Worm (Caenorhabditis elegans) whole organism, mixed stage, embryonic: ENCODE measurements around the gene F17H10.1.

ENCODE experiments used
- cnd-1 ChIP-seq: fragments of 200-800 bp; sonication (Bioruptor generic); optimal IDR thresholded peaks from 2 replicates; lab custom pipeline; 2018; ENCODE audit warnings: mild to moderate bottlenecking, missing genetic modification characterization, missing compliant biosample characterization
- elt-3 ChIP-seq: fragments of 150-350 bp; optimal IDR thresholded peaks from 2 replicates; lab custom pipeline; 2014; ENCODE audit warnings: missing biosample characterization, missing genetic modification characterization
- flh-1 ChIP-seq: fragments of 200-800 bp; sonication (Bioruptor generic); optimal IDR thresholded peaks from 2 replicates; lab custom pipeline; 2018; ENCODE audit warnings: mild to moderate bottlenecking, missing genetic modification characterization, moderate library complexity, missing compliant biosample characterization
- lin-13 ChIP-seq: fragments of 150-350 bp; optimal IDR thresholded peaks from 2 replicates; lab custom pipeline; 2014; ENCODE audit warnings: missing biosample characterization, missing genetic modification characterization
- lin-32 ChIP-seq: fragments of 200-800 bp; sonication (Bioruptor generic); optimal IDR thresholded peaks from 2 replicates; lab custom pipeline; 2018; ENCODE audit warnings: mild to moderate bottlenecking, missing genetic modification characterization, missing compliant biosample characterization
- nhr-12 ChIP-seq: fragments of 150-350 bp; optimal IDR thresholded peaks from 2 replicates; lab custom pipeline; 2014; ENCODE audit warnings: missing biosample characterization, missing genetic modification characterization
- nhr-2 ChIP-seq: fragments of 150-350 bp; optimal IDR thresholded peaks from 2 replicates; lab custom pipeline; 2014; ENCODE audit warnings: missing biosample characterization, missing genetic modification characterization
- nhr-237 ChIP-seq: fragments of 150-350 bp; optimal IDR thresholded peaks from 2 replicates; lab custom pipeline; 2014; ENCODE audit warnings: missing biosample characterization, missing genetic modification characterization
- nhr-28 ChIP-seq: fragments of 150-350 bp; optimal IDR thresholded peaks from 2 replicates; lab custom pipeline; 2014; ENCODE audit warnings: missing biosample characterization, missing genetic modification characterization
- nhr-76 ChIP-seq: sonication (generic microtip); optimal IDR thresholded peaks from 2 replicates; lab custom pipeline; 2017; ENCODE audit warnings: missing biosample characterization, missing genetic modification characterization
- pha-4 ChIP-seq: fragments of 150-350 bp; optimal IDR thresholded peaks from 2 replicates; lab custom pipeline; 2018; ENCODE audit warnings: missing biosample characterization, missing genetic modification reagents, missing genetic modification characterization
- snpc-4 ChIP-seq: fragments of 150-350 bp; optimal IDR thresholded peaks from 2 replicates; lab custom pipeline; 2014; ENCODE audit warnings: missing biosample characterization, missing genetic modification characterization
- unc-62 ChIP-seq: fragments of 150-350 bp; optimal IDR thresholded peaks from 2 replicates; lab custom pipeline; 2014; ENCODE audit warnings: missing biosample characterization, missing genetic modification reagents, missing genetic modification characterization
- ztf-11 ChIP-seq: fragments of 150-350 bp; optimal IDR thresholded peaks from 2 replicates; lab custom pipeline; 2014; ENCODE audit warnings: missing biosample characterization, missing genetic modification characterization

ce11 chrX:13071120-13071519 is 33.9 kb upstream of the F17H10.1 start, which contains the start of gene cpx-2:
- no peak for TF ChIP-seq nhr-2 (tag; lab: Kevin White, UChicago)
- no peak for TF ChIP-seq nhr-237 (tag; lab: Kevin White, UChicago)
- TF ChIP-seq ztf-11 (tag; lab: Kevin White, UChicago) = no peak
- no peak for TF ChIP-seq cnd-1 (tag; lab: Kevin White, UChicago)
- no peak for TF ChIP-seq elt-3 (tag; lab: Kevin White, UChicago)
- TF ChIP-seq nhr-28 (tag; lab: Kevin White, UChicago) = no peak
- no peak for TF ChIP-seq lin-13 (tag; lab: Kevin White, UChicago)
- no peak for TF ChIP-seq pha-4 (tag; lab: Kevin White, UChicago)
- TF ChIP-seq flh-1 (GFP tag; lab: Kevin White, UChicago) = no peak
- no peak for TF ChIP-seq snpc-4 (tag; lab: Kevin White, UChicago)
- no peak for TF ChIP-seq nhr-12 (tag; lab: Kevin White, UChicago)
- no peak for TF ChIP-seq nhr-76
- no peak for TF ChIP-seq lin-32 (GFP tag; lab: Kevin White, UChicago)
- no peak for TF ChIP-seq unc-62 (GFP tag; lab: Kevin White, UChicago)
